Fruit fly (Drosophila melanogaster): ENCODE measurements around the gene CG3061.

Gene CG3061

DNA sequence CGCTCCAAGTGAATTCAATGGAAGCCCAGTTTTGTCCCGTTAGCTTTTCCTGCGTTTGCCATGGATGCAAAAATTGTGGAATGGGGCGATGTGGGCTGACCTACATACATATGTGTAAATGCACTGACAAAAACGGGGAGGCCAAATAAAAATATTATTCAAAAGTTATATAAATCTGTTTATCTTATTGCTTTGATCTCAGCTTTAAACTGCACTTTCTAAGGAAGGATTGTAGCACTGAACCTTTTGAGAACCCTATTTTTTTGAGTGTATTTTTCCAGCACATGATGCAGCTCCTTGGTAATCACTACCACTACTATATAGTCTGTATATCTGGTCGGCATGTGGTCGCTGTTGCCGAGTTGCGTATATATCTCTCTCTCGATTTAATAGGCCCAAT is 44.9 kb downstream of the CG3061 start (continued):
- no peak for TF ChIP-seq CG17568 (GFP tag; optimal IDR thresholded peaks at IDR 0.05)
- TF ChIP-seq fd102C (GFP tag; optimal IDR thresholded peaks at IDR 0.05) = no peak
- TF ChIP-seq Pdp1 (GFP tag; optimal IDR thresholded peaks at IDR 0.05) = peak in 1 of 2 experiments; percentile 33
- TF ChIP-seq jing (GFP tag; optimal IDR thresholded peaks at IDR 0.05) = no peak
- TF ChIP-seq CG17612 (GFP tag; IDR thresholded peaks at IDR 0.05) = 0 out of 2 replicates have a peak, but pooled peaks have one; percentile 32
- peak; percentile 69 for TF ChIP-seq Rfx (GFP tag; IDR thresholded peaks at IDR 0.05)
- TF ChIP-seq Stat92E (GFP tag; optimal IDR thresholded peaks at IDR 0.05) = no peak
- no peak for TF ChIP-seq CG12104 (GFP tag; optimal IDR thresholded peaks at IDR 0.05)
- no peak for TF ChIP-seq CG10565 (GFP tag; optimal IDR thresholded peaks at IDR 0.05)
- TF ChIP-seq CG12659 (GFP tag; optimal IDR thresholded peaks at IDR 0.05) = no peak
- 0 out of 2 replicates have a peak, but pooled peaks have one; percentile 20 for TF ChIP-seq CG31441 (GFP tag; IDR thresholded peaks at IDR 0.05)
- peak; percentile 53 for TF ChIP-seq CG10979 (tag; optimal IDR thresholded peaks at IDR 0.05)
- peak; percentile 3 for TF ChIP-seq mam (GFP tag; optimal IDR thresholded peaks at IDR 0.05)
- peak; percentile 52; the same call in 1 of the 3 replicates for TF ChIP-seq so (GFP tag; IDR thresholded peaks at IDR 0.05)
- peak; percentile 10 for TF ChIP-seq PHDP (tag; optimal IDR thresholded peaks at IDR 0.05)
- peak; percentile 38; the same call in 1 of the 2 replicates for TF ChIP-seq sob (GFP tag; IDR thresholded peaks at IDR 0.05)
- no peak for TF ChIP-seq BEAF-32 (GFP tag; optimal IDR thresholded peaks at IDR 0.05)
- peak; percentile 50 for TF ChIP-seq CG1024 (GFP tag; IDR thresholded peaks at IDR 0.05)
- peak; percentile 56; the same call in 1 of the 2 replicates for TF ChIP-seq Ada2b (GFP tag; IDR thresholded peaks at IDR 0.05)
- TF ChIP-seq CG4424 (GFP tag; optimal IDR thresholded peaks at IDR 0.05) = peak; percentile 59
- peak; percentile 49; the same call in 1 of the 2 replicates for TF ChIP-seq ara (GFP tag; IDR thresholded peaks at IDR 0.05)
- 0 out of 2 replicates have a peak, but pooled peaks have one; percentile 41 for TF ChIP-seq CG10321 (GFP tag; IDR thresholded peaks at IDR 0.05)
- peak; percentile 25; the same call in 1 of the 2 replicates for TF ChIP-seq esg (GFP tag; conservative IDR thresholded peaks at IDR 0.05)
- peak; percentile 44; the same call in 1 of the 2 replicates for TF ChIP-seq Awh (GFP tag; IDR thresholded peaks at IDR 0.05)
- peak; percentile 67 for TF ChIP-seq dysf (GFP tag; IDR thresholded peaks at IDR 0.05)
- TF ChIP-seq ind (GFP tag; optimal IDR thresholded peaks at IDR 0.05) = peak; percentile 46
- TF ChIP-seq CG5953 (GFP tag; IDR thresholded peaks at IDR 0.05) = peak; percentile 12; the same call in 1 of the 2 replicates
- peak; percentile 4 for TF ChIP-seq CG10267 (tag; optimal IDR thresholded peaks at IDR 0.05)
- TF ChIP-seq phol (tag; optimal IDR thresholded peaks at IDR 0.05) = peak; percentile 45
- 0 out of 2 replicates have a peak, but pooled peaks have one; percentile 23 for TF ChIP-seq dati (GFP tag; IDR thresholded peaks at IDR 0.05)
- TF ChIP-seq CG14014 (GFP tag; IDR thresholded peaks at IDR 0.05) = peak; percentile 55; the same call in 1 of the 2 replicates
- peak; percentile 21 for TF ChIP-seq grau (tag; optimal IDR thresholded peaks at IDR 0.05)

DNA sequence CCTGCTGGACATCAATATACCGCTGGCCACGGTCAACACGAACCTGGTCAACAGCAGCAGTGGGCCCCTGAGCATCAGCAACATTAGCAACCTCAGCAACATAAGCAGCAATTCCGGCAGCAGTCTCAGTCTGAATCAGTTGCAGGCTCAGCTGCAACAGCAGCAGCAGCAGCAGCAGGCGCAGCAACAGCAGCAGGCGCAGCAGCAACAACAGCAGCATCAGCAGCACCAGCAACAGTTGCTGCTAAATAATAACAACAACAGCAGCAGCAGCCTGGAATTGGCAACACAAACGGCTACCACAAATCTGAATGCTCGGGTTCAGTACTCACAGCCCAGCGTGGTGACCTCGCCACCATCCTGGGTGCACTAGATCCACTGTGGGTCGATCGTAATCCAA is 49.4 kb downstream of the CG3061 start:
- TF ChIP-seq Dfd (GFP tag; optimal IDR thresholded peaks at IDR 0.05) (peak in 1 of 2 experiments; percentile 59), zf30C (GFP tag; optimal IDR thresholded peaks at IDR 0.05) (no peak), CG4820 (GFP tag; optimal IDR thresholded peaks at IDR 0.05) (no peak), CG8290 (GFP tag; optimal IDR thresholded peaks at IDR 0.05) (no peak), CG8290 (tag; optimal IDR thresholded peaks at IDR 0.05) (no peak)
